Fruit fly (Drosophila melanogaster) whole organism, embryonic: ENCODE measurements around the gene CG14102.

ENCODE experiments used
- CG10565 ChIP-seq: fragments of 200-800 bp; sonication (Bioruptor generic); optimal IDR thresholded peaks from 3 replicates; lab custom pipeline; 2016; ENCODE audit warnings: missing biosample characterization, mild to moderate bottlenecking, missing genetic modification characterization
- CG12155 ChIP-seq: fragments of 200-800 bp; sonication (Bioruptor generic); optimal IDR thresholded peaks from 3 replicates; lab custom pipeline; 2016; ENCODE audit warnings: missing biosample characterization, missing genetic modification characterization
- CG12236 ChIP-seq: fragments of 200-800 bp; sonication (Bioruptor generic); optimal IDR thresholded peaks from 2 replicates; lab custom pipeline; 2016; ENCODE audit warnings: missing biosample characterization, missing genetic modification characterization
- CG12299 ChIP-seq: fragments of 200-800 bp; sonication (Bioruptor generic); optimal IDR thresholded peaks from 2 replicates; lab custom pipeline; 2018; ENCODE audit warnings: missing biosample characterization, mild to moderate bottlenecking, missing genetic modification characterization
- CG12744 ChIP-seq: fragments of 200-800 bp; sonication (Bioruptor generic); optimal IDR thresholded peaks from 2 replicates; lab custom pipeline; 2016; ENCODE audit warnings: missing biosample characterization, missing genetic modification characterization
- CG12942 ChIP-seq: fragments of 200-800 bp; sonication (Bioruptor generic); optimal IDR thresholded peaks from 3 replicates; lab custom pipeline; 2016; ENCODE audit warnings: missing biosample characterization, missing genetic modification characterization
- CG13624 ChIP-seq: fragments of 200-800 bp; sonication (Bioruptor generic); optimal IDR thresholded peaks from 2 replicates; lab custom pipeline; 2016; ENCODE audit warnings: missing biosample characterization, missing genetic modification characterization
- CG15011 ChIP-seq: fragments of 200-800 bp; sonication (Bioruptor generic); optimal IDR thresholded peaks from 3 replicates; lab custom pipeline; 2018; ENCODE audit warnings: missing biosample characterization, mild to moderate bottlenecking, missing genetic modification characterization
- CG15479 ChIP-seq: fragments of 200-800 bp; sonication (Bioruptor generic); optimal IDR thresholded peaks from 3 replicates; lab custom pipeline; 2019; ENCODE audit warnings: missing biosample characterization, mild to moderate bottlenecking, missing genetic modification characterization, moderate library complexity
- CG16813 ChIP-seq: fragments of 200-800 bp; sonication (Bioruptor generic); IDR thresholded peaks from 3 replicates; pipeline ENCODE4 v1.3.6; 2022; ENCODE audit warnings: missing biosample characterization, missing genetic modification characterization; ENCODE audit not compliant: partially characterized antibody
- CG18476 ChIP-seq: fragments of 200-800 bp; sonication (Bioruptor generic); optimal IDR thresholded peaks from 2 replicates; lab custom pipeline; 2016; ENCODE audit warnings: missing biosample characterization, mild to moderate bottlenecking, missing genetic modification characterization
- CG2202 ChIP-seq: fragments of 200-800 bp; sonication (Bioruptor generic); optimal IDR thresholded peaks from 2 replicates; lab custom pipeline; 2018; ENCODE audit warnings: missing biosample characterization, mild to moderate bottlenecking, missing genetic modification characterization
- CG2889 ChIP-seq: fragments of 200-800 bp; sonication (Bioruptor generic); IDR thresholded peaks from 3 replicates; pipeline ENCODE4 v1.3.6; 2022; ENCODE audit warnings: missing biosample characterization, missing genetic modification characterization
- CG30431 ChIP-seq: fragments of 200-800 bp; sonication (Bioruptor generic); optimal IDR thresholded peaks from 2 replicates; lab custom pipeline; 2017; ENCODE audit warnings: missing biosample characterization, missing genetic modification characterization
- CG3847 ChIP-seq: fragments of 200-800 bp; sonication (Bioruptor generic); IDR thresholded peaks from 2 replicates; pipeline ENCODE4 v1.3.6; 2022; ENCODE audit warnings: missing biosample characterization, missing genetic modification characterization
- CG4820 ChIP-seq: fragments of 200-800 bp; sonication (Bioruptor generic); optimal IDR thresholded peaks from 3 replicates; lab custom pipeline; 2016; ENCODE audit warnings: missing biosample characterization, missing genetic modification characterization
- CG6689 ChIP-seq: fragments of 200-800 bp; sonication (Bioruptor generic); IDR thresholded peaks from 2 replicates; pipeline ENCODE4 v1.3.6; 2022; ENCODE audit warnings: missing biosample characterization, missing genetic modification characterization
- CG6854 ChIP-seq: fragments of 200-800 bp; sonication (Bioruptor generic); optimal IDR thresholded peaks from 3 replicates; lab custom pipeline; 2017; ENCODE audit warnings: missing biosample characterization, mild to moderate bottlenecking, missing genetic modification characterization
- CG8359 ChIP-seq: fragments of 200-800 bp; sonication (Bioruptor generic); optimal IDR thresholded peaks from 2 replicates; lab custom pipeline; 2017; ENCODE audit warnings: missing biosample characterization, mild to moderate bottlenecking, missing genetic modification characterization, borderline replicate concordance
- CG9215 ChIP-seq: fragments of 200-800 bp; sonication (Bioruptor generic); IDR thresholded peaks from 2 replicates; pipeline ENCODE4 v1.3.6; 2022; ENCODE audit warnings: missing biosample characterization, missing genetic modification characterization
- CG9817 ChIP-seq: fragments of 200-800 bp; sonication (Bioruptor generic); optimal IDR thresholded peaks from 2 replicates; lab custom pipeline; 2018; ENCODE audit warnings: missing biosample characterization, mild to moderate bottlenecking, missing genetic modification characterization, moderate library complexity
- Deaf1 ChIP-seq: fragments of 200-800 bp; optimal IDR thresholded peaks from 3 replicates; lab custom pipeline; 2019; ENCODE audit warnings: missing biosample characterization, mild to moderate bottlenecking, missing genetic modification characterization, moderate library complexity
- Eip74EF ChIP-seq, 2 experiments: fragments of 200-800 bp in 1 of 2; fragments of >200 bp in 1 of 2; sonication (Bioruptor generic) in 1 of 2; optimal IDR thresholded peaks; 2 replicates each; lab custom pipeline; 2017 to 2019; ENCODE audit warnings: missing biosample characterization in 2 of 2, missing genetic modification characterization in 2 of 2, mild to moderate bottlenecking in 1 of 2, moderate library complexity in 1 of 2
- Ets65A ChIP-seq: fragments of 200-800 bp; sonication (Bioruptor generic); peaks from one replicate; lab custom pipeline; 2016; ENCODE audit warnings: missing biosample characterization, missing genetic modification characterization
- Fer3 ChIP-seq: fragments of 200-800 bp; sonication (Bioruptor generic); optimal IDR thresholded peaks from 2 replicates; lab custom pipeline; 2018; ENCODE audit warnings: missing biosample characterization, mild to moderate bottlenecking, missing genetic modification characterization, moderate library complexity
- Hmx ChIP-seq: fragments of 200-800 bp; sonication (Bioruptor generic); optimal IDR thresholded peaks from 2 replicates; lab custom pipeline; 2016; ENCODE audit warnings: missing biosample characterization, missing genetic modification characterization
- Hr3 ChIP-seq: fragments of 200-800 bp; sonication (Bioruptor generic); optimal IDR thresholded peaks from 3 replicates; lab custom pipeline; 2016; ENCODE audit warnings: missing biosample characterization, missing genetic modification characterization
- Jarid2 ChIP-seq: fragments of 200-800 bp; sonication (Bioruptor generic); optimal IDR thresholded peaks from 3 replicates; lab custom pipeline; 2017; ENCODE audit warnings: mild to moderate bottlenecking, missing biosample characterization, missing genetic modification reagents, missing genetic modification characterization
- Side ChIP-seq: fragments of 200-800 bp; sonication (Bioruptor generic); optimal IDR thresholded peaks from 2 replicates; lab custom pipeline; 2016; ENCODE audit warnings: missing biosample characterization, missing genetic modification characterization
- Ssrp ChIP-seq: fragments of 200-800 bp; sonication (Bioruptor generic); optimal IDR thresholded peaks from 2 replicates; lab custom pipeline; 2018; ENCODE audit warnings: missing biosample characterization, mild to moderate bottlenecking, missing genetic modification characterization, moderate library complexity
- Xrp1 ChIP-seq: fragments of 200-800 bp; sonication (Bioruptor generic); IDR thresholded peaks from 2 replicates; pipeline ENCODE4 v1.3.6; 2022; ENCODE audit warnings: missing biosample characterization, missing genetic modification characterization
- bigmax ChIP-seq: fragments of 200-800 bp; sonication (Bioruptor generic); optimal IDR thresholded peaks from 2 replicates; lab custom pipeline; 2018; ENCODE audit warnings: missing biosample characterization, mild to moderate bottlenecking, missing genetic modification characterization
- chm ChIP-seq: fragments of 200-800 bp; sonication (Bioruptor generic); IDR thresholded peaks from 2 replicates; pipeline ENCODE4 v1.3.6; 2022; ENCODE audit warnings: missing biosample characterization, missing genetic modification characterization
- dan ChIP-seq: fragments of 200-800 bp; sonication (Bioruptor generic); IDR thresholded peaks from 2 replicates; pipeline ENCODE4 v1.3.6; 2022; ENCODE audit warnings: missing biosample characterization, missing genetic modification characterization
- dati ChIP-seq: fragments of 200-800 bp; sonication (Bioruptor generic); IDR thresholded peaks from 2 replicates; pipeline ENCODE4 v1.3.6; 2022; ENCODE audit warnings: missing biosample characterization, missing genetic modification characterization
- h ChIP-seq: fragments of >200 bp; optimal IDR thresholded peaks from 2 replicates; lab custom pipeline; 2017
- hb ChIP-seq: fragments of 200-800 bp; sonication (Bioruptor generic); IDR thresholded peaks from 3 replicates; pipeline ENCODE4 v1.3.6; 2022; ENCODE audit warnings: missing biosample characterization, missing genetic modification characterization; ENCODE audit not compliant: partially characterized antibody
- hth ChIP-seq: fragments of >200 bp; optimal IDR thresholded peaks from 2 replicates; lab custom pipeline; 2017; ENCODE audit warnings: inconsistent platforms
- insv ChIP-seq, 2 experiments: fragments of 200-800 bp; sonication (Bioruptor generic); optimal IDR thresholded peaks; 3 replicates each; lab custom pipeline; 2016 to 2018; ENCODE audit warnings: missing biosample characterization in 2 of 2, missing genetic modification characterization in 2 of 2
- lola ChIP-seq, 3 experiments: fragments of >200 bp in 2 of 3; fragments of 200-800 bp in 1 of 3; sonication (Bioruptor generic) in 1 of 3; optimal IDR thresholded peaks; 2 replicates each; lab custom pipeline; 2017 to 2019; ENCODE audit warnings: missing biosample characterization in 3 of 3, missing genetic modification characterization in 3 of 3, mild to moderate bottlenecking in 1 of 3, moderate library complexity in 1 of 3
- mirr ChIP-seq: fragments of 200-800 bp; sonication (Bioruptor generic); optimal IDR thresholded peaks from 3 replicates; lab custom pipeline; 2018; ENCODE audit warnings: missing biosample characterization, mild to moderate bottlenecking, missing genetic modification characterization
- phol ChIP-seq: fragments of 200-800 bp; sonication (Bioruptor generic); optimal IDR thresholded peaks from 3 replicates; lab custom pipeline; 2018; ENCODE audit warnings: missing biosample characterization, mild to moderate bottlenecking, missing genetic modification characterization, moderate library complexity
- pnt ChIP-seq: fragments of 200-800 bp; sonication (Bioruptor generic); optimal IDR thresholded peaks from 3 replicates; lab custom pipeline; 2016; ENCODE audit warnings: missing biosample characterization, missing genetic modification characterization
- rib ChIP-seq: fragments of 200-800 bp; sonication (Bioruptor generic); IDR thresholded peaks from 2 replicates; pipeline ENCODE4 v1.3.6; 2022; ENCODE audit warnings: missing biosample characterization, missing genetic modification characterization
- sc ChIP-seq, 3 experiments: fragments of >200 bp in 2 of 3; fragments of 200-800 bp in 1 of 3; sonication (Bioruptor generic) in 1 of 3; optimal IDR thresholded peaks; 2 replicates in 2 of 3; 3 replicates in 1 of 3; lab custom pipeline; 2017; ENCODE audit warnings: mild to moderate bottlenecking in 1 of 3, missing biosample characterization in 1 of 3, missing genetic modification characterization in 1 of 3, missing genetic modification reagents in 1 of 3
- sd ChIP-seq: fragments of 200-800 bp; sonication (Bioruptor generic); optimal IDR thresholded peaks from 3 replicates; lab custom pipeline; 2018; ENCODE audit warnings: missing biosample characterization, mild to moderate bottlenecking, missing genetic modification characterization, moderate library complexity
- stc ChIP-seq: fragments of 200-800 bp; sonication (Bioruptor generic); IDR thresholded peaks from 2 replicates; pipeline ENCODE4 v1.3.6; 2022; ENCODE audit warnings: missing biosample characterization, missing genetic modification characterization
- stwl ChIP-seq: fragments of 200-800 bp; sonication (Bioruptor generic); optimal IDR thresholded peaks from 3 replicates; lab custom pipeline; 2018; ENCODE audit warnings: missing biosample characterization, mild to moderate bottlenecking, missing genetic modification characterization, moderate library complexity
- twi ChIP-seq: fragments of 200-800 bp; optimal IDR thresholded peaks from 2 replicates; lab custom pipeline; 2019; ENCODE audit warnings: missing biosample characterization, mild to moderate bottlenecking, missing genetic modification characterization, moderate library complexity
- unpg ChIP-seq: fragments of 200-800 bp; sonication (Bioruptor generic); optimal IDR thresholded peaks from 3 replicates; lab custom pipeline; 2018; ENCODE audit warnings: missing biosample characterization, mild to moderate bottlenecking, missing genetic modification characterization, moderate library complexity

The CG14102 gene

DNA sequence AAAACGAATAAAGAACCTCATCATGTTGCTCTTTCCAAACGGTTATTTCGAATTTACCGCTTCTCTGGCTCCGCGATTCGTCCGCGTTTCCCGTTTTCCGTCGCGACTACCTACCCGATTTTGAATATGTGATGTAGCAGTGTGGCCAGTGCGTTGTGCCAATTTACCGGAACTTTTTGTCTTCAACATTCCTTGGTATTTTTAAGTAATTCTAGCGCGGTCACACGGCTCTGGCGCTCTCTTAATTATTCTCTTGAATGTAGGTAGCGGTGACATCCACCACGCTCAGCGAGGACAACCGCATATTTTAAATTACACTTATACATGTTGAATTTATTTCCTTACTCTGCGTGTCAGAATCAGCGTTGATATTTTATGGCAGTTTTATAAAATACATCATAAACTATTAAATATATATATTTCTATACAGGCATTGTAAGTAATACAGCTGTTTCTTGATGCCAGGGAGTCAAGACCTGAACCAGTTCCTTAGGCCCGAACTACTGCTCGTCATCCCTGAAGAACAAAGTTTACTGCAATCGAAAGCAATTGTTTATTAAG, 7.6 kb downstream of the CG14102 start, which contains the start of the genes CG42637, Gyc76C and SREBP (continued):
- no peak for TF ChIP-seq pnt (GFP tag; lab: Kevin White, UChicago)
- TF ChIP-seq dati (GFP tag; lab: Robert Waterston, UW), result no peak
- no peak for TF ChIP-seq Ssrp (tag; lab: Kevin White, UChicago)
- no peak for TF ChIP-seq CG12744 (GFP tag; lab: Kevin White, UChicago)
- TF ChIP-seq Hmx, result no peak
- TF ChIP-seq sd (tag; lab: Kevin White, UChicago), result peak; percentile 97
- no peak for TF ChIP-seq CG2889 (GFP tag; lab: Robert Waterston, UW)
- TF ChIP-seq phol (tag; lab: Kevin White, UChicago), result peak; percentile 36
- TF ChIP-seq insv (GFP tag; optimal IDR thresholded peaks at IDR 0.05; lab: Kevin White, UChicago), result peak in 1 of 2 experiments; percentile 21
- peak; percentile 43; the same call in 1 of the 2 replicates for TF ChIP-seq stc (GFP tag; lab: Robert Waterston, UW)
- no peak for TF ChIP-seq Fer3 (tag; lab: Kevin White, UChicago)
- peak; percentile 6 for TF ChIP-seq Side (GFP tag; lab: Kevin White, UChicago)
- peak; percentile 34 for TF ChIP-seq Deaf1
- TF ChIP-seq CG12236 (GFP tag; lab: Kevin White, UChicago), result no peak
- peak; percentile 95 for TF ChIP-seq stwl (tag; lab: Kevin White, UChicago)
- TF ChIP-seq CG2202 (tag; lab: Kevin White, UChicago), result no peak
- peak; percentile 45 for TF ChIP-seq CG15011 (GFP tag; lab: Kevin White, UChicago)
- no peak for TF ChIP-seq CG30431 (GFP tag; lab: Kevin White, UChicago)
- TF ChIP-seq CG12942 (GFP tag; lab: Kevin White, UChicago), result no peak
- no peak for TF ChIP-seq CG13624 (GFP tag; lab: Kevin White, UChicago)
- no peak for TF ChIP-seq dan
- TF ChIP-seq mirr (GFP tag; lab: Kevin White, UChicago), result peak; percentile 31
- peak; percentile 11 for TF ChIP-seq bigmax (GFP tag; lab: Kevin White, UChicago)
- TF ChIP-seq CG3847 (GFP tag; lab: Robert Waterston, UW), result peak; percentile 64
- TF ChIP-seq h (lab: Kevin White, UChicago), result no peak
- no peak for TF ChIP-seq rib (GFP tag; lab: Robert Waterston, UW)
- peak; percentile 81 for TF ChIP-seq chm (GFP tag; lab: Robert Waterston, UW)
- TF ChIP-seq Xrp1 (GFP tag; lab: Robert Waterston, UW), result no peak
- peak; percentile 5 for TF ChIP-seq Ets65A (GFP tag; lab: Kevin White, UChicago)
- no peak for TF ChIP-seq CG12299 (tag; lab: Kevin White, UChicago)
- no peak for TF ChIP-seq CG9215 (GFP tag; lab: Robert Waterston, UW)
- TF ChIP-seq CG4820 (GFP tag; lab: Kevin White, UChicago), result no peak
- TF ChIP-seq hth (lab: Kevin White, UChicago), result no peak
- no peak for TF ChIP-seq CG18476
- TF ChIP-seq CG12155 (GFP tag; lab: Kevin White, UChicago), result no peak
- no peak for TF ChIP-seq hb (GFP tag; lab: Robert Waterston, UW)
- TF ChIP-seq CG10565 (GFP tag; lab: Kevin White, UChicago), result no peak
- no peak for TF ChIP-seq twi
- TF ChIP-seq CG16813 (GFP tag; lab: Robert Waterston, UW), result no peak; the same call in 2 of the 3 replicates
- TF ChIP-seq unpg, result no peak
- no peak for TF ChIP-seq Hr3 (GFP tag; lab: Kevin White, UChicago)
- TF ChIP-seq Eip74EF (GFP tag; optimal IDR thresholded peaks at IDR 0.05; lab: Kevin White, UChicago), result no peak
- no peak for TF ChIP-seq CG9817 (tag; lab: Kevin White, UChicago)
- TF ChIP-seq CG6854 (GFP tag; lab: Kevin White, UChicago), result no peak
- no peak for TF ChIP-seq CG15479
- no peak for TF ChIP-seq sc (optimal IDR thresholded peaks at IDR 0.05; lab: Kevin White, UChicago)
- no peak for TF ChIP-seq sc (GFP tag; optimal IDR thresholded peaks at IDR 0.05; lab: Kevin White, UChicago)
- no peak for TF ChIP-seq lola (GFP tag; optimal IDR thresholded peaks at IDR 0.05; lab: Kevin White, UChicago)
- no peak for TF ChIP-seq CG6689 (GFP tag; lab: Robert Waterston, UW)
- peak; percentile 71 for TF ChIP-seq Jarid2 (GFP tag; lab: Kevin White, UChicago)
- peak; percentile 98 for TF ChIP-seq CG8359 (GFP tag; lab: Kevin White, UChicago)
